Worm (Caenorhabditis elegans): ENCODE data around the gene C35B1.9.

DNA sequence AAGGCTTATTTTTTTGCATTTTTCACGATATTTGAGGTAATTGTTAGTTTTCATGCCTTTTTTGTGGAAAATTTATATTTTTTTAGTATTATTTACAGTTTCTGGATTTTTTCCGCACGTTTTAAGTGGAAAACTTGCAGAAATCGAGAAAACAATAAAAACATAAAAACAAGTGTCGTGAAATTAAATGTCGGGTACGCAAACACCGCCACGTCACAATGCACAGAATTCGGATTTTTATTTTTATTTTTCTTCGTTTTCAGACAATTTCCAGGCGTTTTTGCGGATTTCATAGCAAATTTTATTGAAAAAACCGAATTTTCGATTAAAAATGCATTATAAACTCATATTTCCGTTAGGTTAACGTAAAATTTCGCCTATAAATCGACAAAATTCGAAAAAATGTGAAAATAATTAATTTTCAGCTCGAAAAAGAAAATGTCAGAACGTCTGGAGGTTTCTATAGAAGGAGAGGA, 5.1 kb upstream of the C35B1.9 start, which contains the start of gene C35B1.2:
- TF ChIP-seq ama-1 (optimal IDR thresholded peaks at IDR 0.05), result no peak
- no peak for TF ChIP-seq tbx-11 (GFP tag; IDR thresholded peaks at IDR 0.05)
- no peak for TF ChIP-seq ceh-13 (GFP tag; optimal IDR thresholded peaks at IDR 0.05)
- TF ChIP-seq sea-1 (GFP tag; conservative IDR thresholded peaks at IDR 0.05), result no peak
- TF ChIP-seq hnd-1 (tag; optimal IDR thresholded peaks at IDR 0.05), result no peak
- TF ChIP-seq flt-1 (GFP tag; IDR thresholded peaks at IDR 0.05), result no peak
- TF ChIP-seq F13C5.2 (tag; optimal IDR thresholded peaks at IDR 0.05), result no peak
- TF ChIP-seq aly-1 (tag; optimal IDR thresholded peaks at IDR 0.05), result no peak
- no peak for TF ChIP-seq scrt-1 (GFP tag; IDR thresholded peaks at IDR 0.05)

Data from whole organism, early embryonic.